Worm (Caenorhabditis elegans): ENCODE measurements around the gene R10H1.1.

ce11 chrII:7534934-7535333 lies 40.7 kb downstream of the R10H1.1 start, which contains the start of gene ZK1290.13:
- TF ChIP-seq cebp-1 (GFP tag; IDR thresholded peaks at IDR 0.05) (no peak), cebp-1 (tag; optimal IDR thresholded peaks at IDR 0.05) (no peak), bed-2 (GFP tag; IDR thresholded peaks at IDR 0.05) (no peak), ama-1 (optimal IDR thresholded peaks at IDR 0.05) (no peak), ama-1 (GFP tag; optimal IDR thresholded peaks at IDR 0.05) (no peak), F33H1.4 (GFP tag; IDR thresholded peaks at IDR 0.05) (no peak), nfya-1 (tag; optimal IDR thresholded peaks at IDR 0.05; ENCODE audit: borderline replicate concordance, insufficient read depth) (no peak)
